Worm (Caenorhabditis elegans) whole organism, midembryonic: Measurements from ENCODE around the gene clec-20.

Experiments used
- T22C8.4 ChIP-seq: fragments of 200-800 bp; sonication (Bioruptor generic); IDR thresholded peaks from 2 replicates; pipeline ENCODE4 v1.3.6; 2022; ENCODE audit warnings: missing genetic modification characterization, missing compliant biosample characterization
- cog-1 ChIP-seq: sonication (generic microtip); optimal IDR thresholded peaks from 2 replicates; lab custom pipeline; 2016; ENCODE audit warnings: missing genetic modification characterization, missing compliant biosample characterization
- flt-1 ChIP-seq: fragments of 200-800 bp; sonication (Bioruptor generic); IDR thresholded peaks from 2 replicates; pipeline ENCODE4 v1.3.6; 2022; ENCODE audit warnings: missing genetic modification characterization, missing compliant biosample characterization
- klf-2 ChIP-seq: fragments of 200-800 bp; sonication (Bioruptor generic); conservative IDR thresholded peaks from 2 replicates; pipeline ENCODE4 v1.3.6; 2022; ENCODE audit warnings: missing genetic modification reagents, missing genetic modification characterization, missing compliant biosample characterization
- med-1 ChIP-seq: sonication (generic microtip); optimal IDR thresholded peaks from 2 replicates; lab custom pipeline; 2017; ENCODE audit warnings: missing genetic modification characterization, mild to moderate bottlenecking, missing compliant biosample characterization, antibody characterized with exemption, missing genetic modification reagents; ENCODE audit not compliant: insufficient read depth
- ref-1 ChIP-seq: fragments of 200-800 bp; sonication (Bioruptor generic); conservative IDR thresholded peaks from 2 replicates; pipeline ENCODE4 v1.3.6; 2022; ENCODE audit warnings: missing genetic modification reagents, missing genetic modification characterization, missing compliant biosample characterization
- tab-1 ChIP-seq: fragments of 200-800 bp; sonication (Bioruptor generic); IDR thresholded peaks from 2 replicates; pipeline ENCODE4 v1.3.6; 2022; ENCODE audit warnings: missing genetic modification characterization, missing compliant biosample characterization
- ztf-23 ChIP-seq: fragments of 200-800 bp; sonication (Bioruptor generic); IDR thresholded peaks from 2 replicates; pipeline ENCODE4 v1.3.6; 2022; ENCODE audit warnings: missing genetic modification reagents, missing genetic modification characterization, missing compliant biosample characterization
- ztf-29 ChIP-seq: fragments of 200-800 bp; sonication (Bioruptor generic); IDR thresholded peaks from 2 replicates; pipeline ENCODE4 v1.3.6; 2022; ENCODE audit warnings: missing genetic modification reagents, missing genetic modification characterization, missing compliant biosample characterization

clec-20 gene

DNA sequence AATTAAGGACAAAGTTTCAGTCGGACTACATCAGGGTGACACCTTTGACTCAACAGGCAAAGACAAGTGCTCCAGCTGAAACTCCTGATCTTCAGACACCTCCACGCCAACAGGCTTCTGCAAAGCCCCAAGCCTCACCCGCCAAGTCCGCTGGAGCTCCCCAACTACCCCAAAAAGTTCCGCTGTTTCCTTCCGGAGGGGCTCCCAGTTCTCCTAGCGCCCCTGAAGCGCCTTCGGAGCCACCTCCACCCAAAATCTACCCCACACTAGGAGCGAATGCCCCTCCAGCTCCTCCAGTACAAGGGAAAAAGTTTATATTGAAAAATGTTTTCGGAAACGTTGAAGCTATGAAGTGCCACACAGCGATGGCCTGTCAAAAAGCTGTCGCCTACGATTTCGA is 8.0 kb upstream of the clec-20 start:
- TF ChIP-seq cog-1 (tag; lab: Kevin White, UChicago): no peak
- TF ChIP-seq ztf-29: no peak
- TF ChIP-seq flt-1 (GFP tag; lab: Robert Waterston, UW): no peak
- TF ChIP-seq klf-2 (GFP tag; lab: Robert Waterston, UW): no peak
- TF ChIP-seq ztf-23 (GFP tag; lab: Robert Waterston, UW): no peak
- TF ChIP-seq tab-1 (GFP tag; lab: Robert Waterston, UW): no peak
- TF ChIP-seq med-1 (GFP tag; lab: Kevin White, UChicago): no peak
- no peak for TF ChIP-seq ref-1 (GFP tag; lab: Robert Waterston, UW)
- no peak for TF ChIP-seq T22C8.4 (GFP tag; lab: Robert Waterston, UW)

DNA sequence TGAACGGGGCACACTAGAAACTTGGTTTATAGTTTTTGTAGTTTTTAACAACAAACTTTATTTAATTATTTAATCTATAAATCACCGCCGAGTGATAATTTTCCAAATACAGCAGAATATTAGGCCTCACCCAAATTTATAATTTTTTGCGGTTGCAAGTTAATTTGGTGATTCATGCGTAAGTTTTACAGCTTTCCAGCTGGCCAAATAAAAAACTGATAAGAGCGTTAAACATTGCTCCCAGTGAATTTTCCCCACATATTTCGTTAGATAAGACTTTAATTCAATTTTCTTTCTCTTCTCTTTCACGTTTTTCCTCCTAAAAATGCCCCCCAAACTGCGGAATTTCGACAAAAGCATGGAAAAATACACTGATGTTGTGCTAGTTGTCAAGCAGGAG is 6.5 kb upstream of the clec-20 start, which contains the start of gene bath-47:
Gene bath-47 (plus strand): TSS at position 305 of the 400 bp plus-strand sequence.
- TF ChIP-seq ref-1 (GFP tag; lab: Robert Waterston, UW) (no peak), tab-1 (GFP tag; lab: Robert Waterston, UW) (no peak), cog-1 (tag; lab: Kevin White, UChicago) (no peak), ztf-23 (GFP tag; lab: Robert Waterston, UW) (no peak), med-1 (GFP tag; lab: Kevin White, UChicago) (no peak), ztf-29 (no peak), klf-2 (GFP tag; lab: Robert Waterston, UW) (no peak), T22C8.4 (GFP tag; lab: Robert Waterston, UW) (no peak), flt-1 (GFP tag; lab: Robert Waterston, UW) (no peak)

DNA sequence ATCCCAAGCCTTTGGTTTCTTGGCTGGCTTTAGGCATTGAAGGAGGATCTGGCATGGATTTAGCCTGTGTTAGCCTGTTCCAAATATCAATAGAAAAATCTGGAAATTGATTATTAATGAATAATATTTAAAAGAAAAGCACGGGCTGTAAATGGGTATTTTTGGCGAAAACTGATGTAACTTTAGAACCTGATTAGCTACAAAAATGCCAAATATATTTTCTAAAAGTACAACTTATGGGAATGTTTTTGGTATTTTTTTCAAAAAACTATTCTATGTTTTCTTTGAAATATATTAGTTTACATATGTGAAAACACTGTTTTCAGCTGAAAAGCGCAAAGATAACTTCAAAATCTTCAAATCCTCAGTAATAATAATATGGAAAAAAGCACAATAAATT is 5.6 kb upstream of the clec-20 start, which contains the start of gene bath-26:
Gene bath-26 (minus strand): TSS at position 101 of the 400 bp plus-strand sequence.
- TF ChIP-seq cog-1 (tag; lab: Kevin White, UChicago): no peak
- no peak for TF ChIP-seq ref-1 (GFP tag; lab: Robert Waterston, UW)
- TF ChIP-seq ztf-23 (GFP tag; lab: Robert Waterston, UW): no peak
- TF ChIP-seq ztf-29: no peak
- TF ChIP-seq med-1 (GFP tag; lab: Kevin White, UChicago): no peak
- TF ChIP-seq flt-1 (GFP tag; lab: Robert Waterston, UW): no peak
- no peak for TF ChIP-seq klf-2 (GFP tag; lab: Robert Waterston, UW)
- TF ChIP-seq T22C8.4 (GFP tag; lab: Robert Waterston, UW): no peak

DNA sequence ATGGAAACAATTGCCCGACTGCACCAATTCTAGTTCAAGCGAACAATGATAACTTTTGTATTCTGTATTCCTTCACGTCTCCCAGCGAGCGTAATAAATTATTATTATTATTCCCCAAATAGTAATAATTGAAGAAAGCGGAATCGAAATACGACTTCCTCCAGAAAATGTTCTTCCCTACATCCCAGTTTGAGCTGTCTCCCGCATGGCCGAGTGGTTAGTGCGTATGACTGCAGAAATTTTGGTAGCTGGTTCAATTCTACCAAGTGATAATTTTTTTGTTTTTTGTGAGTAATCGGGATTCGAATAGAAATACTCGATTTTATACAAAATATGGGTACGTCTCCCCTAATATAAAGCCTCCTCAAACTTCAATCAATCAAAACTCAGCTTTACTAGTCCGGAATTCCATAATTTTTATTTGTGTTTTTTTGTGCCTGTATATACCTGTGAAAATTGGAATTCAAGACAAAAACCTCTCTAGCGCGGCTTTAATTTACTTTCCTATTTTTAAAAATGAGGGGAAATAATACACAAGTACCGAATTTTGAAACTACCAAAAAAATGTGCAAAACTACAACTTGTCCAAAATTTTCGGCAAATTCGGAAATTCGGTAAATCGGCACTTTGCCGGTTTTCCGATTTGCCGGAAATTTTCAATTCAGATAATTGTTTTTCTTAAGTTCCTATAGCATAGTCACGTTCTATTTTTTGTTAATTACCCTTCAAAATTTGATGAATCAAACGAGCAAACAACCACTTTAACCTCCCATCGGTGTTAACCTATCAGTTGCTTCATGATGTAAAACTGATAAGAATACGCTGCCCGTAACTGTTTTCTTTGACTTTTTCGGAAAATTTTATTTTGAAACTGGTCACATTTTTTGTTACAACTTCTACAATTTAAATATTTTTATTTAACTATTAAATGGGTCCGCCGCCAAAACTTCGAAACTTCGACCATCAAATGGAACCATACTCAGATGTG is 2.4 kb upstream of the clec-20 start, which contains the start of gene bath-46:
Gene bath-46 (plus strand): TSS at position 806 of the 988 bp plus-strand sequence.
- no peak for TF ChIP-seq tab-1 (GFP tag; lab: Robert Waterston, UW)
- no peak for TF ChIP-seq ref-1 (GFP tag; lab: Robert Waterston, UW)
- no peak for TF ChIP-seq klf-2 (GFP tag; lab: Robert Waterston, UW)
- no peak for TF ChIP-seq ztf-29
- TF ChIP-seq flt-1 (GFP tag; lab: Robert Waterston, UW): no peak
- no peak for TF ChIP-seq med-1 (GFP tag; lab: Kevin White, UChicago)
- TF ChIP-seq T22C8.4 (GFP tag; lab: Robert Waterston, UW): no peak

DNA sequence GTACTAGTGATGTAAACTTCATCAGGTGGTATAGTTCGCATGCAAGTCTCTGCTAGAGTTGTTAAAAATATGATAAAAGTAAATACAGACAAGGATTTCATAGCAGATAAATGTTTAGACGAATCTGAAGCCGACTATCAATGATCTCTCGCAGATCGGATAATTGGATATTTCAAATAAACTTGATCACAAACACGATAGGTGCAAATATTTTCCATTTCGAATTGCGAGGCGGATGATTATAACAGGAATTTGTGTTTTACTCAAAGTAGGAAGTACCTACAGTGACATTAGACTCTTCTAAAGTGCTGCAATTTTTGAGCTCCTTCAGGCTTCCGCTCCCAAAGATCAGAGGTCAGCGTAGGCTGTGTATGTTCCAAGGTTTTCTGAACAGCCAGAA is 5.2 kb downstream of the clec-20 start, which contains the start of gene T07H3.7:
Gene T07H3.7 (minus strand): TSS at position 101 of the 400 bp plus-strand sequence.
- TF ChIP-seq ztf-23 (GFP tag; lab: Robert Waterston, UW) (no peak), klf-2 (GFP tag; lab: Robert Waterston, UW) (no peak), ref-1 (GFP tag; lab: Robert Waterston, UW) (no peak), flt-1 (GFP tag; lab: Robert Waterston, UW) (no peak), cog-1 (tag; lab: Kevin White, UChicago) (no peak), ztf-29 (no peak), med-1 (GFP tag; lab: Kevin White, UChicago) (no peak), T22C8.4 (GFP tag; lab: Robert Waterston, UW) (no peak), tab-1 (GFP tag; lab: Robert Waterston, UW) (no peak)

DNA sequence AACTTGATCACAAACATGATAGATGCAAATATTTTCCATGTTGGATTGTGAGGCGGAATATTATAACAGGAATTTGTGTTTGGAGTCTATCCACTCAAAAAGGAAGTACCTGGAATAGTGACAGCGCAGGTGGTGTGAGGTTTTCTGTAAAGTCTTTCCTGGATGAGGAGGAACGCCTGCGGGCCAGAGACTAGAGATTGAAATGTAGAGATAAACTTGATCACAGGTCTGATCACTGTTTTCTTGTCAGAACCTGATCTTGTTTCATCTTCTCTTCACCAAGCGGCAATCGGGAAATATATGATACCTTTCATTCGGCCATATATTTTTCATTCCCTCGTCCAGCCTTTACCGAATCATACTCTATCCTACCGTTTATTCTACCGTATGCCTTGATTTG is 8.7 kb downstream of the clec-20 start, which contains the start of gene T07H3.8:
Gene T07H3.8 (plus strand): TSS at position 301 of the 400 bp plus-strand sequence.
- no peak for TF ChIP-seq ref-1 (GFP tag; lab: Robert Waterston, UW)
- TF ChIP-seq ztf-23 (GFP tag; lab: Robert Waterston, UW): no peak
- TF ChIP-seq flt-1 (GFP tag; lab: Robert Waterston, UW): no peak
- no peak for TF ChIP-seq ztf-29
- no peak for TF ChIP-seq cog-1 (tag; lab: Kevin White, UChicago)

DNA sequence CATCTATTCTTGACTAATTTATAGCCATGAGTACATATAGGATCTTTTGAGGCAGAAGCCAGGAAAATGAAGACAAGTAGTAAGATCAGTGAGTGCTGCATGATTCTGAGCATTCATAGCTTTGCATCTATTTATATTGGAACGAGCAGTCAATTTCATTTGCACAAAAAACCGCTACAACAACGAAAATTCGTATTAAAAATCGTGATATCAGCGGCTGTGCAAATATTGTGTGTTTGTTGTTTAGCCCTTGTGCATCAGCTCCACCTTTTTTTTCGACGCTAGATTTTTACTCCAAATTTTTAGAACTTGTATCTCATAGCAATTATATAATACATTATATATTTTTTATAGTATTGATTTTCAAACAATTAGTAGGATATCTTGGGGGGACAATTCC is 10.9 kb downstream of the clec-20 start, which contains the start of gene clec-21:
Gene clec-21 (minus strand): TSS at position 101 of the 400 bp plus-strand sequence.
- TF ChIP-seq med-1 (GFP tag; lab: Kevin White, UChicago) (no peak), cog-1 (tag; lab: Kevin White, UChicago) (no peak), flt-1 (GFP tag; lab: Robert Waterston, UW) (no peak), ztf-23 (GFP tag; lab: Robert Waterston, UW) (no peak), tab-1 (GFP tag; lab: Robert Waterston, UW) (no peak)

DNA sequence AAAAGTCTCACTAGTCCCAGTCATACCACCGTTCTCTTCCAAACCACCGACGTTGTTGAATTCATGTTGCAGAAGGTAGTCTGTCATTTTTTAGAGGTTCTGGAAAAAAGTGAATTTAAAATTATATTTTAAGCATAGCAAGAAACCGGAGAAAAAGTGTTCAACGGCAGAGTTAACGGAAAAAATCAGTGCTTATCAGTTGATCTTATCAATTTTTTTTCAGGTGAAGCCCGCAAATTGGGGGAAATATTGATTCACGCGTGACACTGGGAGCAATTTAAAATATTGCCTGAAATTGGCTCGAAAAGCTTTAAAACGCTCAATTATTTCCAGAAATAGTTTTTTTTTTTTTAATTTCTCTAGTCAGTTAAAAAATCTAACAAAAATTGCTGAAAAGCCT is 15.2 kb downstream of the clec-20 start, which contains the start of gene math-38:
Gene math-38 (minus strand): TSS at position 101 of the 400 bp plus-strand sequence.
- TF ChIP-seq tab-1 (GFP tag; lab: Robert Waterston, UW): no peak
- TF ChIP-seq flt-1 (GFP tag; lab: Robert Waterston, UW): no peak
- no peak for TF ChIP-seq ref-1 (GFP tag; lab: Robert Waterston, UW)
- TF ChIP-seq ztf-29: no peak
- no peak for TF ChIP-seq klf-2 (GFP tag; lab: Robert Waterston, UW)
- no peak for TF ChIP-seq ztf-23 (GFP tag; lab: Robert Waterston, UW)
- TF ChIP-seq med-1 (GFP tag; lab: Kevin White, UChicago): no peak
- TF ChIP-seq T22C8.4 (GFP tag; lab: Robert Waterston, UW): no peak
- TF ChIP-seq cog-1 (tag; lab: Kevin White, UChicago): no peak
